Worm (Caenorhabditis elegans): Measurements from ENCODE around the gene T05C1.5.

ce11 chrII:4478303-4478702, 12.3 kb downstream of the T05C1.5 start, which contains the start of gene T05C1.1:
- no peak for TF ChIP-seq W03F9.2 (tag; optimal IDR thresholded peaks at IDR 0.05)
- no peak for TF ChIP-seq him-1 (tag; optimal IDR thresholded peaks at IDR 0.05)
- TF ChIP-seq dao-5 (tag; optimal IDR thresholded peaks at IDR 0.05) = no peak

All from whole organism, L4/young adult.